Worm (Caenorhabditis elegans) whole organism, early embryonic: ENCODE measurements around the gene sid-5.

ENCODE experiments used
- B0310.2 ChIP-seq: sonication (generic microtip); optimal IDR thresholded peaks from 2 replicates; lab custom pipeline; 2016; ENCODE audit warnings: mild to moderate bottlenecking, missing genetic modification characterization, missing compliant biosample characterization
- F13C5.2 ChIP-seq: sonication (generic microtip); optimal IDR thresholded peaks from 2 replicates; lab custom pipeline; 2017; ENCODE audit warnings: mild to moderate bottlenecking, missing genetic modification characterization, inconsistent platforms, missing compliant biosample characterization
- aly-1 ChIP-seq: sonication (generic microtip); optimal IDR thresholded peaks from 2 replicates; lab custom pipeline; 2016; ENCODE audit warnings: missing genetic modification characterization, missing compliant biosample characterization
- ama-1 ChIP-seq: fragments of 150-350 bp; optimal IDR thresholded peaks from 2 replicates; lab custom pipeline; 2014
- ets-7 ChIP-seq: sonication (generic microtip); optimal IDR thresholded peaks from 2 replicates; lab custom pipeline; 2016; ENCODE audit warnings: missing genotype, missing genetic modification characterization, missing compliant biosample characterization
- hmg-4 ChIP-seq: fragments of 200-800 bp; sonication (Bioruptor generic); optimal IDR thresholded peaks from 2 replicates; lab custom pipeline; 2018; ENCODE audit warnings: mild to moderate bottlenecking, missing genetic modification characterization, missing compliant biosample characterization
- sea-1 ChIP-seq: fragments of 200-800 bp; sonication (Bioruptor generic); conservative IDR thresholded peaks from 2 replicates; pipeline ENCODE4 v1.3.6; 2022; ENCODE audit warnings: missing genetic modification characterization, missing compliant biosample characterization
- tbx-11 ChIP-seq: fragments of 200-800 bp; sonication (Bioruptor generic); IDR thresholded peaks from 2 replicates; pipeline ENCODE4 v1.3.6; 2022; ENCODE audit warnings: missing genetic modification characterization, missing compliant biosample characterization
- tbx-37 ChIP-seq: fragments of 200-800 bp; sonication (Bioruptor generic); conservative IDR thresholded peaks from 2 replicates; pipeline ENCODE4 v1.3.6; 2022; ENCODE audit warnings: missing genetic modification reagents, missing genetic modification characterization, missing compliant biosample characterization

DNA sequence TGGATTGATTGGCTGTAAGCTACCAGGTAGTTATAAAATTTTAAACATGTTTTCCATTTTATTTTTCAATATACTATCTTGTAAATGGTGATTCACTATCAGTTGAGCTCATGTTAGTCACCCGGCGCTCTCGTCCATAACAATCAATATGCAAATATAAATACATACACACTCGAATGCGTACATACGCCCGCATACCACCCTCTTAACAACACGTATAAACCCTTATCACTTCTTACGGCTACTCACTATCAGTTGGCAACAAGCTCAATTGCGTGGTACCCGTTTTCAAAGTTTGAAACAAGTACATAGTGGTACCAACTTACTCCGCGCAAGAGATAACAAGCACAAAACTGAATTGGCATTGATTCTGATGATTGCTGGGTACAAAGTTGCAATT, 22.4 kb downstream of the sid-5 start:
- TF ChIP-seq ama-1 (lab: Kevin White, UChicago) (no peak), B0310.2 (tag; lab: Kevin White, UChicago) (no peak), F13C5.2 (tag; lab: Kevin White, UChicago) (no peak), tbx-11 (GFP tag; lab: Robert Waterston, UW) (no peak), ets-7 (tag; lab: Kevin White, UChicago) (no peak), sea-1 (GFP tag; lab: Robert Waterston, UW) (no peak), hmg-4 (no peak), tbx-37 (GFP tag; lab: Robert Waterston, UW) (no peak), aly-1 (tag; lab: Kevin White, UChicago) (no peak)
